Worm (Caenorhabditis elegans): Measurements from ENCODE around the gene Y41D4B.14.

Gene Y41D4B.14

ce11 chrIV:1576731-1577130 is at the start of gene Y41D4B.14:
TSS of gene Y41D4B.14 (plus strand) at chrIV:1577031.
- TF ChIP-seq zfp-3 (GFP tag; conservative IDR thresholded peaks at IDR 0.05) = no peak
- peak; percentile 0 for TF ChIP-seq aha-1 (tag)
- no peak for TF ChIP-seq nhr-102 (tag; optimal IDR thresholded peaks at IDR 0.05)

ce11 chrIV:1536316-1536715 is 40.5 kb upstream of the Y41D4B.14 start, which contains the start of gene K03H6.5:
TSS of gene K03H6.5 (minus strand) at chrIV:1536416.
- TF ChIP-seq R02D3.7 (tag; optimal IDR thresholded peaks at IDR 0.05) (no peak), Y5F2A.4 (GFP tag; optimal IDR thresholded peaks at IDR 0.05) (no peak), skn-1 (tag; optimal IDR thresholded peaks at IDR 0.05) (no peak), php-3 (GFP tag; IDR thresholded peaks at IDR 0.05) (no peak), lir-3 (tag; optimal IDR thresholded peaks at IDR 0.05) (no peak), nhr-25 (tag; optimal IDR thresholded peaks at IDR 0.05; ENCODE audit: borderline replicate concordance, insufficient read depth) (no peak), zip-2 (tag; optimal IDR thresholded peaks at IDR 0.05) (no peak), sdz-12 (GFP tag; optimal IDR thresholded peaks at IDR 0.05) (no peak), ZK337.2 (GFP tag; IDR thresholded peaks at IDR 0.05) (no peak), zip-11 (GFP tag; IDR thresholded peaks at IDR 0.05) (no peak), hlh-11 (tag; optimal IDR thresholded peaks at IDR 0.05) (no peak), jun-1 (tag; optimal IDR thresholded peaks at IDR 0.05) (no peak), duxl-1 (tag; optimal IDR thresholded peaks at IDR 0.05; ENCODE audit: poor library complexity) (no peak), mdl-1 (tag; optimal IDR thresholded peaks at IDR 0.05) (no peak), dve-1 (tag; optimal IDR thresholded peaks at IDR 0.05; ENCODE audit: insufficient read depth) (no peak), lin-38 (GFP tag; IDR thresholded peaks at IDR 0.05) (no peak), ceh-82 (tag; optimal IDR thresholded peaks at IDR 0.05) (no peak), ztf-7 (tag; optimal IDR thresholded peaks at IDR 0.05) (no peak), nhr-6 (tag; optimal IDR thresholded peaks at IDR 0.05) (no peak), ceh-32 (tag; optimal IDR thresholded peaks at IDR 0.05; ENCODE audit: poor library complexity) (no peak)

ce11 chrIV:1547129-1547528 is 29.7 kb upstream of the Y41D4B.14 start:
- TF ChIP-seq lin-39 (tag; optimal IDR thresholded peaks at IDR 0.05) (no peak), aly-2 (tag; optimal IDR thresholded peaks at IDR 0.05) (no peak), daf-12 (tag; optimal IDR thresholded peaks at IDR 0.05) (no peak), nhr-76 (tag; optimal IDR thresholded peaks at IDR 0.05) (no peak), nhr-28 (tag; optimal IDR thresholded peaks at IDR 0.05) (no peak), nhr-77 (tag; optimal IDR thresholded peaks at IDR 0.05) (no peak), F37D6.2 (tag; optimal IDR thresholded peaks at IDR 0.05) (no peak), spr-3 (GFP tag; optimal IDR thresholded peaks at IDR 0.05) (no peak), ztf-11 (tag; optimal IDR thresholded peaks at IDR 0.05) (no peak), gei-8 (GFP tag; optimal IDR thresholded peaks at IDR 0.05) (no peak), snpc-1.2 (GFP tag; IDR thresholded peaks at IDR 0.05) (no peak), aha-1 (tag) (no peak), fkh-10 (GFP tag; optimal IDR thresholded peaks at IDR 0.05) (no peak), unc-39 (tag; optimal IDR thresholded peaks at IDR 0.05) (no peak), nhr-111 (GFP tag; optimal IDR thresholded peaks at IDR 0.05) (no peak), ceh-28 (tag; optimal IDR thresholded peaks at IDR 0.05) (no peak), snpc-4 (tag; optimal IDR thresholded peaks at IDR 0.05) (no peak)

- TF ChIP-seq nhr-25 (tag; optimal IDR thresholded peaks at IDR 0.05; ENCODE audit: borderline replicate concordance, insufficient read depth) (peak; percentile 1), ama-1 (optimal IDR thresholded peaks at IDR 0.05) (peak; percentile 85), arid-1 (GFP tag; conservative IDR thresholded peaks at IDR 0.05) (0 out of 2 replicates have a peak, but pooled peaks have one; percentile 11), dmd-6 (GFP tag; IDR thresholded peaks at IDR 0.05) (no peak), aha-1 (tag) (peak; percentile 70), mes-2 (tag; optimal IDR thresholded peaks at IDR 0.05; ENCODE audit: poor library complexity, severe bottlenecking) (peak; percentile 16), nhr-42 (GFP tag; IDR thresholded peaks at IDR 0.05) (no peak), F26F4.8 (GFP tag; conservative IDR thresholded peaks at IDR 0.05) (0 out of 2 replicates have a peak, but pooled peaks have one; percentile 9), aly-2 (tag; optimal IDR thresholded peaks at IDR 0.05) (no peak)
These were observed 28.4 kb upstream of the Y41D4B.14 start, which contains the start of gene col-107 for ce11 chrIV:1548457-1548861. TSS of gene col-107 (plus strand) at chrIV:1548721.

All from whole organism, L4 larva.